Fruit fly (Drosophila melanogaster) whole organism, embryonic: ENCODE measurements around the gene tth.

Experiments
- Bdp1 ChIP-seq: fragments of 200-800 bp; sonication (Bioruptor generic); optimal IDR thresholded peaks from 3 replicates; lab custom pipeline; 2016; ENCODE audit warnings: missing biosample characterization, missing genetic modification characterization
- BtbVII ChIP-seq: fragments of 200-800 bp; sonication (Bioruptor generic); optimal IDR thresholded peaks from 3 replicates; lab custom pipeline; 2017; ENCODE audit warnings: missing biosample characterization, mild to moderate bottlenecking, missing genetic modification characterization
- CG11085 ChIP-seq: fragments of 200-800 bp; sonication (Bioruptor generic); IDR thresholded peaks from 2 replicates; pipeline ENCODE4 v1.3.6; 2022; ENCODE audit warnings: missing biosample characterization, missing genetic modification characterization
- CG11504 ChIP-seq: fragments of 200-800 bp; sonication (Bioruptor generic); optimal IDR thresholded peaks from 3 replicates; lab custom pipeline; 2019; ENCODE audit warnings: missing biosample characterization, mild to moderate bottlenecking, missing genetic modification characterization, moderate library complexity
- CG11695 ChIP-seq: fragments of 200-800 bp; sonication (Bioruptor generic); IDR thresholded peaks from 3 replicates; pipeline ENCODE4 v1.3.6; 2022; ENCODE audit warnings: missing biosample characterization, missing genetic modification characterization
- CG12769 ChIP-seq: fragments of 200-800 bp; sonication (Bioruptor generic); optimal IDR thresholded peaks from 2 replicates; lab custom pipeline; 2019; ENCODE audit warnings: missing biosample characterization, mild to moderate bottlenecking, missing genetic modification characterization, moderate library complexity
- CG12942 ChIP-seq: fragments of 200-800 bp; sonication (Bioruptor generic); optimal IDR thresholded peaks from 3 replicates; lab custom pipeline; 2016; ENCODE audit warnings: missing biosample characterization, missing genetic modification characterization
- CG13624 ChIP-seq: fragments of 200-800 bp; sonication (Bioruptor generic); optimal IDR thresholded peaks from 2 replicates; lab custom pipeline; 2016; ENCODE audit warnings: missing biosample characterization, missing genetic modification characterization
- CG16779 ChIP-seq: fragments of 200-800 bp; sonication (Bioruptor generic); IDR thresholded peaks from 2 replicates; pipeline ENCODE4 v1.3.6; 2022; ENCODE audit warnings: missing biosample characterization, missing genetic modification characterization
- CG16863 ChIP-seq: fragments of 200-800 bp; sonication (Bioruptor generic); optimal IDR thresholded peaks from 3 replicates; lab custom pipeline; 2016; ENCODE audit warnings: missing biosample characterization, missing genetic modification characterization
- CG17361 ChIP-seq: fragments of 200-800 bp; sonication (Bioruptor generic); IDR thresholded peaks from 3 replicates; pipeline ENCODE4 v1.3.6; 2022; ENCODE audit warnings: missing biosample characterization, missing genetic modification characterization
- CG2120 ChIP-seq: fragments of 200-800 bp; sonication (Bioruptor generic); optimal IDR thresholded peaks from 3 replicates; lab custom pipeline; 2016; ENCODE audit warnings: missing biosample characterization, missing genetic modification characterization
- CG31224 ChIP-seq: fragments of 200-800 bp; sonication (Bioruptor generic); IDR thresholded peaks from 2 replicates; pipeline ENCODE4 v1.3.6; 2022; ENCODE audit warnings: missing biosample characterization, missing genetic modification characterization
- CG31388 ChIP-seq: fragments of 200-800 bp; sonication (Bioruptor generic); optimal IDR thresholded peaks from 2 replicates; lab custom pipeline; 2016; ENCODE audit warnings: missing biosample characterization, missing genetic modification characterization
- CG4328 ChIP-seq: fragments of 200-800 bp; sonication (Bioruptor generic); optimal IDR thresholded peaks from 3 replicates; lab custom pipeline; 2017; ENCODE audit warnings: missing biosample characterization, missing genetic modification reagents, missing genetic modification characterization
- CG4707 ChIP-seq: fragments of 200-800 bp; sonication (Bioruptor generic); optimal IDR thresholded peaks from 2 replicates; lab custom pipeline; 2018; ENCODE audit warnings: missing biosample characterization, mild to moderate bottlenecking, missing genetic modification characterization, moderate library complexity
- CG5953 ChIP-seq: fragments of 200-800 bp; sonication (Bioruptor generic); IDR thresholded peaks from 2 replicates; pipeline ENCODE4 v1.3.6; 2022; ENCODE audit warnings: missing biosample characterization, missing genetic modification characterization
- CG6854 ChIP-seq: fragments of 200-800 bp; sonication (Bioruptor generic); optimal IDR thresholded peaks from 3 replicates; lab custom pipeline; 2017; ENCODE audit warnings: missing biosample characterization, mild to moderate bottlenecking, missing genetic modification characterization
- CG9817 ChIP-seq: fragments of 200-800 bp; sonication (Bioruptor generic); optimal IDR thresholded peaks from 2 replicates; lab custom pipeline; 2018; ENCODE audit warnings: missing biosample characterization, mild to moderate bottlenecking, missing genetic modification characterization, moderate library complexity
- Dp ChIP-seq: fragments of 200-800 bp; sonication (Bioruptor generic); optimal IDR thresholded peaks from 2 replicates; lab custom pipeline; 2018; ENCODE audit warnings: missing biosample characterization, mild to moderate bottlenecking, missing genetic modification characterization, moderate library complexity
- Fer1 ChIP-seq: fragments of 200-800 bp; sonication (Bioruptor generic); optimal IDR thresholded peaks from 2 replicates; lab custom pipeline; 2017; ENCODE audit warnings: missing biosample characterization, mild to moderate bottlenecking, missing genetic modification characterization
- HLH54F ChIP-seq: fragments of 200-800 bp; sonication (Bioruptor generic); optimal IDR thresholded peaks from 3 replicates; lab custom pipeline; 2016; ENCODE audit warnings: missing biosample characterization, missing genetic modification characterization
- Hmx ChIP-seq: fragments of 200-800 bp; sonication (Bioruptor generic); optimal IDR thresholded peaks from 2 replicates; lab custom pipeline; 2016; ENCODE audit warnings: missing biosample characterization, missing genetic modification characterization
- Hr3 ChIP-seq: fragments of 200-800 bp; sonication (Bioruptor generic); optimal IDR thresholded peaks from 3 replicates; lab custom pipeline; 2016; ENCODE audit warnings: missing biosample characterization, missing genetic modification characterization
- Hr78 ChIP-seq, 2 experiments: fragments of 200-800 bp in 1 of 2; fragments of >200 bp in 1 of 2; sonication (Bioruptor generic) in 1 of 2; optimal IDR thresholded peaks; 2 replicates each; lab custom pipeline; 2017 to 2019; ENCODE audit warnings: missing biosample characterization in 2 of 2, missing genetic modification characterization in 2 of 2, mild to moderate bottlenecking in 1 of 2, moderate library complexity in 1 of 2
- MESR4 ChIP-seq: fragments of 200-800 bp; sonication (Bioruptor generic); optimal IDR thresholded peaks from 2 replicates; lab custom pipeline; 2018; ENCODE audit warnings: missing biosample characterization, mild to moderate bottlenecking, missing genetic modification characterization, moderate library complexity
- Meics ChIP-seq: fragments of 200-800 bp; sonication (Bioruptor generic); optimal IDR thresholded peaks from 2 replicates; lab custom pipeline; 2017; ENCODE audit warnings: missing biosample characterization, mild to moderate bottlenecking, missing genetic modification characterization
- NK7.1 ChIP-seq: fragments of 200-800 bp; sonication (Bioruptor generic); optimal IDR thresholded peaks from 3 replicates; lab custom pipeline; 2016; ENCODE audit warnings: missing biosample characterization, missing genetic modification characterization
- Sox100B ChIP-seq: fragments of 200-800 bp; sonication (Bioruptor generic); optimal IDR thresholded peaks from 3 replicates; lab custom pipeline; 2018; ENCODE audit warnings: missing biosample characterization, mild to moderate bottlenecking, missing genetic modification characterization
- Sry-δ ChIP-seq: fragments of 200-800 bp; sonication (Bioruptor generic); optimal IDR thresholded peaks from 2 replicates; lab custom pipeline; 2016; ENCODE audit warnings: missing biosample characterization, missing genetic modification characterization
- bigmax ChIP-seq: fragments of 200-800 bp; sonication (Bioruptor generic); optimal IDR thresholded peaks from 2 replicates; lab custom pipeline; 2018; ENCODE audit warnings: missing biosample characterization, mild to moderate bottlenecking, missing genetic modification characterization
- cato ChIP-seq: fragments of 200-800 bp; sonication (Bioruptor generic); optimal IDR thresholded peaks from 2 replicates; lab custom pipeline; 2016; ENCODE audit warnings: missing biosample characterization, missing genetic modification characterization, borderline replicate concordance
- fd102C ChIP-seq: fragments of 200-800 bp; sonication (Bioruptor generic); optimal IDR thresholded peaks from 2 replicates; lab custom pipeline; 2018; ENCODE audit warnings: missing biosample characterization, mild to moderate bottlenecking, missing genetic modification characterization, moderate library complexity
- gro ChIP-seq: fragments of 200-800 bp; sonication (Bioruptor generic); optimal IDR thresholded peaks from 2 replicates; lab custom pipeline; 2016; ENCODE audit warnings: missing biosample characterization, missing genetic modification characterization
- hkb ChIP-seq, 2 experiments: fragments of 200-800 bp in 1 of 2; fragments of >200 bp in 1 of 2; sonication (Bioruptor generic) in 1 of 2; IDR thresholded peaks in 1 of 2; optimal IDR thresholded peaks in 1 of 2; 2 replicates each; pipeline versions ENCODE4 v1.3.6 to Lab custom; 2017 to 2022; ENCODE audit warnings: missing biosample characterization in 1 of 2, missing genetic modification characterization in 1 of 2
- ind ChIP-seq: fragments of 200-800 bp; sonication (Bioruptor generic); optimal IDR thresholded peaks from 3 replicates; lab custom pipeline; 2016; ENCODE audit warnings: missing biosample characterization, missing genetic modification characterization
- lab ChIP-seq: fragments of 200-800 bp; sonication (Bioruptor generic); optimal IDR thresholded peaks from 3 replicates; lab custom pipeline; 2017; ENCODE audit warnings: missing biosample characterization, missing genetic modification characterization, mild to moderate bottlenecking, moderate library complexity, missing genetic modification reagents
- lbe ChIP-seq: fragments of 200-800 bp; sonication (Bioruptor generic); optimal IDR thresholded peaks from 2 replicates; lab custom pipeline; 2016; ENCODE audit warnings: missing biosample characterization, mild to moderate bottlenecking, missing genetic modification characterization
- oc ChIP-seq: fragments of 200-800 bp; sonication (Bioruptor generic); optimal IDR thresholded peaks from 2 replicates; lab custom pipeline; 2018; ENCODE audit warnings: missing biosample characterization, mild to moderate bottlenecking, missing genetic modification characterization, moderate library complexity
- sd ChIP-seq: fragments of 200-800 bp; sonication (Bioruptor generic); optimal IDR thresholded peaks from 3 replicates; lab custom pipeline; 2018; ENCODE audit warnings: missing biosample characterization, mild to moderate bottlenecking, missing genetic modification characterization, moderate library complexity
- sens ChIP-seq: fragments of 200-800 bp; sonication (Bioruptor generic); peaks from one replicate; lab custom pipeline; 2016; ENCODE audit warnings: missing biosample characterization, missing genetic modification characterization
- shn ChIP-seq: fragments of 200-800 bp; sonication (Bioruptor generic); optimal IDR thresholded peaks from 3 replicates; lab custom pipeline; 2016; ENCODE audit warnings: missing biosample characterization, missing genetic modification characterization
- sim ChIP-seq: fragments of 200-800 bp; sonication (Bioruptor generic); IDR thresholded peaks from 2 replicates; pipeline ENCODE4 v1.3.6; 2022; ENCODE audit warnings: missing biosample characterization, missing genetic modification characterization
- sima ChIP-seq: fragments of 200-800 bp; sonication (Bioruptor generic); optimal IDR thresholded peaks from 2 replicates; lab custom pipeline; 2016; ENCODE audit warnings: missing biosample characterization, missing genetic modification characterization
- slou ChIP-seq: fragments of 200-800 bp; sonication (Bioruptor generic); optimal IDR thresholded peaks from 3 replicates; lab custom pipeline; 2016; ENCODE audit warnings: missing biosample characterization, missing genetic modification characterization
- twi ChIP-seq: fragments of 200-800 bp; optimal IDR thresholded peaks from 2 replicates; lab custom pipeline; 2019; ENCODE audit warnings: missing biosample characterization, mild to moderate bottlenecking, missing genetic modification characterization, moderate library complexity
- tx ChIP-seq: fragments of 200-800 bp; sonication (Bioruptor generic); optimal IDR thresholded peaks from 2 replicates; lab custom pipeline; 2016; ENCODE audit warnings: missing biosample characterization, missing genetic modification characterization
- unc-4 ChIP-seq: fragments of 200-800 bp; sonication (Bioruptor generic); IDR thresholded peaks from 2 replicates; pipeline ENCODE4 v1.3.6; 2022; ENCODE audit warnings: missing biosample characterization, missing genetic modification characterization; ENCODE audit not compliant: partially characterized antibody
- wor ChIP-seq: fragments of 200-800 bp; sonication (Bioruptor generic); IDR thresholded peaks from 2 replicates; pipeline ENCODE4 v1.3.6; 2022; ENCODE audit warnings: missing biosample characterization, missing genetic modification characterization
- zfh2 ChIP-seq: fragments of 200-800 bp; sonication (Bioruptor generic); optimal IDR thresholded peaks from 2 replicates; lab custom pipeline; 2016; ENCODE audit warnings: missing biosample characterization, missing genetic modification characterization

The tth gene

dm6 chrX:13641891-13642617 is 25.7 kb upstream of the tth start (continued):
- no peak for TF ChIP-seq CG31388
- peak; percentile 54 for TF ChIP-seq Fer1
- TF ChIP-seq lab: peak; percentile 15
- no peak for TF ChIP-seq Dp (GFP tag; lab: Kevin White, UChicago)
- no peak for TF ChIP-seq bigmax (GFP tag; lab: Kevin White, UChicago)
- no peak for TF ChIP-seq CG9817 (tag; lab: Kevin White, UChicago)
- TF ChIP-seq tx: no peak
- TF ChIP-seq Sry-δ (GFP tag; lab: Kevin White, UChicago): no peak
- no peak for TF ChIP-seq sima (GFP tag; lab: Kevin White, UChicago)
- TF ChIP-seq fd102C: no peak
- no peak for TF ChIP-seq CG31224
- no peak for TF ChIP-seq CG13624 (GFP tag; lab: Kevin White, UChicago)
- TF ChIP-seq Hr3 (GFP tag; lab: Kevin White, UChicago): no peak
- TF ChIP-seq slou (GFP tag; lab: Kevin White, UChicago): no peak
- no peak for TF ChIP-seq CG11695
- TF ChIP-seq MESR4 (GFP tag; lab: Kevin White, UChicago): no peak
- no peak for TF ChIP-seq Hmx
- no peak for TF ChIP-seq Bdp1 (GFP tag; lab: Kevin White, UChicago)
- TF ChIP-seq CG17361 (GFP tag; lab: Robert Waterston, UW): no peak
- no peak for TF ChIP-seq unc-4 (GFP tag; lab: Robert Waterston, UW)
- TF ChIP-seq CG11504 (tag; lab: Kevin White, UChicago): no peak
- no peak for TF ChIP-seq twi (tag; lab: Kevin White, UChicago)
- no peak for TF ChIP-seq BtbVII (GFP tag; lab: Kevin White, UChicago)
- no peak for TF ChIP-seq hkb (optimal IDR thresholded peaks at IDR 0.05; lab: Kevin White, UChicago)
- no peak for TF ChIP-seq hkb (GFP tag; IDR thresholded peaks at IDR 0.05; lab: Robert Waterston, UW)
- TF ChIP-seq shn: no peak
- no peak for TF ChIP-seq CG12942 (GFP tag; lab: Kevin White, UChicago)
- TF ChIP-seq CG16863: no peak
- no peak for TF ChIP-seq zfh2
- TF ChIP-seq oc: no peak
- TF ChIP-seq CG2120 (GFP tag; lab: Kevin White, UChicago): no peak
- TF ChIP-seq CG11085: no peak
- no peak for TF ChIP-seq cato
- no peak for TF ChIP-seq NK7.1 (GFP tag; lab: Kevin White, UChicago)
- TF ChIP-seq CG12769 (tag; lab: Kevin White, UChicago): peak; percentile 74
- TF ChIP-seq gro (GFP tag; lab: Kevin White, UChicago): peak; percentile 52
- no peak for TF ChIP-seq HLH54F (GFP tag; lab: Kevin White, UChicago)
- no peak for TF ChIP-seq CG6854 (GFP tag; lab: Kevin White, UChicago)
- TF ChIP-seq Hr78 (GFP tag; optimal IDR thresholded peaks at IDR 0.05; lab: Kevin White, UChicago): peak in 1 of 2 experiments; percentile 60
- TF ChIP-seq CG4707 (GFP tag; lab: Kevin White, UChicago): no peak
- TF ChIP-seq lbe (GFP tag; lab: Kevin White, UChicago): no peak
- TF ChIP-seq CG4328 (GFP tag; lab: Kevin White, UChicago): no peak
- no peak for TF ChIP-seq ind (GFP tag; lab: Kevin White, UChicago)
- no peak for TF ChIP-seq sim (GFP tag; lab: Robert Waterston, UW)
- no peak for TF ChIP-seq CG5953 (GFP tag; lab: Robert Waterston, UW)
- no peak for TF ChIP-seq sd (tag; lab: Kevin White, UChicago)
- no peak for TF ChIP-seq Meics
- no peak for TF ChIP-seq Sox100B (GFP tag; lab: Kevin White, UChicago)
- TF ChIP-seq CG16779 (GFP tag; lab: Robert Waterston, UW): no peak
- no peak for TF ChIP-seq wor
- TF ChIP-seq sens (GFP tag; lab: Kevin White, UChicago): peak; percentile 56
